Worm (Caenorhabditis elegans): ENCODE results near the gene T22B2.3.

- TF ChIP-seq him-1 (tag; optimal IDR thresholded peaks at IDR 0.05): no peak
- no peak for TF ChIP-seq W03F9.2 (tag; optimal IDR thresholded peaks at IDR 0.05)
These were observed 49.4 kb upstream of the T22B2.3 start for ce11 chrX:3867760-3868159.
